Worm (Caenorhabditis elegans) whole organism, early embryonic: ENCODE measurements around the gene srbc-31.

Experiments used
- F13C5.2 ChIP-seq: sonication (generic microtip); optimal IDR thresholded peaks from 2 replicates; lab custom pipeline; 2017; ENCODE audit warnings: mild to moderate bottlenecking, missing genetic modification characterization, inconsistent platforms, missing compliant biosample characterization
- ama-1 ChIP-seq: fragments of 150-350 bp; optimal IDR thresholded peaks from 2 replicates; lab custom pipeline; 2014
- flt-1 ChIP-seq: fragments of 200-800 bp; sonication (Bioruptor generic); IDR thresholded peaks from 2 replicates; pipeline ENCODE4 v1.3.6; 2022; ENCODE audit warnings: missing genetic modification characterization, missing compliant biosample characterization
- hmg-4 ChIP-seq: fragments of 200-800 bp; sonication (Bioruptor generic); optimal IDR thresholded peaks from 2 replicates; lab custom pipeline; 2018; ENCODE audit warnings: mild to moderate bottlenecking, missing genetic modification characterization, missing compliant biosample characterization
- hnd-1 ChIP-seq: sonication (generic microtip); optimal IDR thresholded peaks from 2 replicates; lab custom pipeline; 2016; ENCODE audit warnings: missing genetic modification characterization, missing compliant biosample characterization
- pes-1 ChIP-seq: fragments of 200-800 bp; sonication (Bioruptor generic); IDR thresholded peaks from 2 replicates; pipeline ENCODE4 v1.3.6; 2022; ENCODE audit warnings: missing genetic modification reagents, missing genetic modification characterization, missing compliant biosample characterization

- no peak for TF ChIP-seq hmg-4
- TF ChIP-seq ama-1 (lab: Kevin White, UChicago), result no peak
- no peak for TF ChIP-seq flt-1 (GFP tag; lab: Robert Waterston, UW)
- no peak for TF ChIP-seq F13C5.2 (tag; lab: Kevin White, UChicago)
- TF ChIP-seq hnd-1 (tag; lab: Kevin White, UChicago), result no peak
- no peak for TF ChIP-seq pes-1 (GFP tag; lab: Robert Waterston, UW)
Observed at ce11 chrV:3444777-3445089, 32.7 kb downstream of the srbc-31 start, which contains the start of gene cfz-2.
